Fruit fly (Drosophila melanogaster) whole organism, wandering third instar larva: Measurements from ENCODE around the gene CG6356.

Experiments
- Abd-B ChIP-seq: fragments of >200 bp; optimal IDR thresholded peaks from 2 replicates; lab custom pipeline; 2017; ENCODE audit warnings: missing biosample characterization, missing genetic modification characterization
- CG32264 ChIP-seq: fragments of 200-800 bp; sonication (Bioruptor generic); optimal IDR thresholded peaks from 2 replicates; lab custom pipeline; 2016; ENCODE audit warnings: missing biosample characterization, missing genetic modification characterization
- CG9705 ChIP-seq: fragments of 200-800 bp; sonication (Bioruptor generic); optimal IDR thresholded peaks from 2 replicates; lab custom pipeline; 2018; ENCODE audit warnings: missing biosample characterization, mild to moderate bottlenecking, missing genetic modification characterization
- CrebA ChIP-seq: fragments of 200-800 bp; sonication (Bioruptor generic); optimal IDR thresholded peaks from 2 replicates; lab custom pipeline; 2016; ENCODE audit warnings: missing biosample characterization, mild to moderate bottlenecking, missing genetic modification characterization, borderline replicate concordance
- Dfd ChIP-seq: fragments of >200 bp; optimal IDR thresholded peaks from 2 replicates; lab custom pipeline; 2017; ENCODE audit warnings: missing biosample characterization, missing genetic modification characterization
- Dif ChIP-seq: fragments of 200-275, 200-300 bp; sonication (Bioruptor generic); optimal IDR thresholded peaks from 2 replicates; lab custom pipeline; 2018; ENCODE audit warnings: missing biosample characterization, missing genetic modification characterization; ENCODE audit not compliant: partially characterized antibody
- HLH106 ChIP-seq: fragments of 200-800 bp; optimal IDR thresholded peaks from 3 replicates; lab custom pipeline; 2019; ENCODE audit warnings: missing biosample characterization, mild to moderate bottlenecking, missing genetic modification characterization, moderate library complexity
- Hnf4 ChIP-seq: fragments of 200-800 bp; sonication (Bioruptor generic); optimal IDR thresholded peaks from 2 replicates; lab custom pipeline; 2016; ENCODE audit warnings: missing biosample characterization, mild to moderate bottlenecking, missing genetic modification characterization
- Hr78 ChIP-seq: fragments of >200 bp; optimal IDR thresholded peaks from 2 replicates; lab custom pipeline; 2017; ENCODE audit warnings: missing biosample characterization, missing genetic modification characterization
- Hr83 ChIP-seq: fragments of 200-300 bp; sonication (Bioruptor generic); optimal IDR thresholded peaks from 2 replicates; lab custom pipeline; 2016; ENCODE audit warnings: missing biosample characterization, mild to moderate bottlenecking, missing genetic modification characterization, moderate library complexity; ENCODE audit not compliant: poor library complexity, severe bottlenecking
- Jra ChIP-seq: sonication (Bioruptor generic); optimal IDR thresholded peaks from 2 replicates; lab custom pipeline; 2016; ENCODE audit warnings: missing biosample characterization, missing genetic modification characterization
- Mio ChIP-seq: sonication (Bioruptor generic); optimal IDR thresholded peaks from 2 replicates; lab custom pipeline; 2016; ENCODE audit warnings: missing biosample characterization, missing genetic modification characterization
- Myc ChIP-seq: fragments of >200 bp; optimal IDR thresholded peaks from 2 replicates; lab custom pipeline; 2017
- N ChIP-seq: fragments of >200 bp; optimal IDR thresholded peaks from 2 replicates; lab custom pipeline; 2018; ENCODE audit warnings: missing biosample characterization, missing external identifiers, missing genetic modification characterization
- OdsH ChIP-seq: fragments of 200-800 bp; sonication (Bioruptor generic); optimal IDR thresholded peaks from 2 replicates; lab custom pipeline; 2016; ENCODE audit warnings: missing biosample characterization, mild to moderate bottlenecking, missing genetic modification characterization
- Sp1 ChIP-seq: fragments of 200-800 bp; sonication (Bioruptor generic); optimal IDR thresholded peaks from 3 replicates; lab custom pipeline; 2019; ENCODE audit warnings: missing biosample characterization, mild to moderate bottlenecking, missing genetic modification characterization, moderate library complexity
- Vsx2 ChIP-seq: fragments of 200-300, 225-300 bp; sonication (Bioruptor generic); optimal IDR thresholded peaks from 2 replicates; lab custom pipeline; 2018; ENCODE audit warnings: missing biosample characterization, missing genetic modification characterization; ENCODE audit not compliant: partially characterized antibody
- br ChIP-seq: fragments of 200-800 bp; sonication (Bioruptor generic); optimal IDR thresholded peaks from 2 replicates; lab custom pipeline; 2016; ENCODE audit warnings: missing biosample characterization, missing genetic modification characterization
- brk ChIP-seq: fragments of 200-800 bp; sonication (Bioruptor generic); optimal IDR thresholded peaks from 2 replicates; lab custom pipeline; 2016; ENCODE audit warnings: missing biosample characterization, mild to moderate bottlenecking, missing genetic modification characterization
- dl ChIP-seq, 2 experiments: fragments of 175-275, 200-275 bp in 1 of 2; fragments of 200-275 bp in 1 of 2; sonication (Bioruptor generic); optimal IDR thresholded peaks; lab custom pipeline; 2018; ENCODE audit warnings: mild to moderate bottlenecking in 2 of 2, missing biosample characterization in 2 of 2, missing genetic modification characterization in 2 of 2, moderate library complexity in 2 of 2; ENCODE audit not compliant: partially characterized antibody in 2 of 2, insufficient read depth in 1 of 2
- dsf ChIP-seq: sonication (Bioruptor generic); optimal IDR thresholded peaks from 2 replicates; lab custom pipeline; 2016; ENCODE audit warnings: missing biosample characterization, missing genetic modification characterization, borderline replicate concordance
- ey ChIP-seq: fragments of 200-800 bp; sonication (Bioruptor generic); optimal IDR thresholded peaks from 2 replicates; lab custom pipeline; 2016; ENCODE audit warnings: missing biosample characterization, missing genetic modification characterization
- foxo ChIP-seq, 2 experiments: fragments of 200-800 bp; sonication (Bioruptor generic); optimal IDR thresholded peaks; 2 replicates in 1 of 2; 3 replicates in 1 of 2; lab custom pipeline; 2016 to 2017; ENCODE audit warnings: missing biosample characterization in 2 of 2, missing genetic modification characterization in 2 of 2
- fru ChIP-seq: fragments of 200-800 bp; sonication (Bioruptor generic); optimal IDR thresholded peaks from 3 replicates; lab custom pipeline; 2016; ENCODE audit warnings: missing biosample characterization, mild to moderate bottlenecking, missing genetic modification characterization
- h ChIP-seq: fragments of 200-800 bp; sonication (Bioruptor generic); optimal IDR thresholded peaks from 3 replicates; lab custom pipeline; 2016; ENCODE audit warnings: missing biosample characterization, mild to moderate bottlenecking, missing genetic modification characterization
- jim ChIP-seq: fragments of 175-275, 200-325 bp; sonication (Bioruptor generic); optimal IDR thresholded peaks from 2 replicates; lab custom pipeline; 2016; ENCODE audit warnings: missing biosample characterization, mild to moderate bottlenecking, missing genetic modification characterization
- lola ChIP-seq: fragments of >200 bp; optimal IDR thresholded peaks from 2 replicates; lab custom pipeline; 2017; ENCODE audit warnings: missing biosample characterization, missing genetic modification characterization
- pan ChIP-seq: fragments of >200 bp; optimal IDR thresholded peaks from 2 replicates; lab custom pipeline; 2017
- psq ChIP-seq: fragments of 200-800 bp; sonication (Bioruptor generic); optimal IDR thresholded peaks from 3 replicates; lab custom pipeline; 2017; ENCODE audit warnings: missing biosample characterization, mild to moderate bottlenecking, missing genetic modification characterization, moderate library complexity
- rgr ChIP-seq: fragments of 200-800 bp; sonication (Bioruptor generic); optimal IDR thresholded peaks from 3 replicates; lab custom pipeline; 2016; ENCODE audit warnings: missing biosample characterization, mild to moderate bottlenecking, missing genetic modification characterization
- sage ChIP-seq: fragments of 200-800 bp; sonication (Bioruptor generic); optimal IDR thresholded peaks from 2 replicates; lab custom pipeline; 2016; ENCODE audit warnings: missing biosample characterization, mild to moderate bottlenecking, missing genetic modification characterization
- sv ChIP-seq: fragments of 200-800 bp; sonication (Bioruptor generic); optimal IDR thresholded peaks from 3 replicates; lab custom pipeline; 2016; ENCODE audit warnings: missing biosample characterization, missing genetic modification characterization
- tai ChIP-seq: sonication (Bioruptor generic); optimal IDR thresholded peaks from 2 replicates; lab custom pipeline; 2016; ENCODE audit warnings: missing biosample characterization, missing genetic modification characterization
- usp ChIP-seq: fragments of >200 bp; optimal IDR thresholded peaks from 2 replicates; lab custom pipeline; 2017; ENCODE audit warnings: missing biosample characterization, missing genetic modification characterization
- woc ChIP-seq: sonication (Bioruptor generic); optimal IDR thresholded peaks from 2 replicates; lab custom pipeline; 2016; ENCODE audit warnings: missing biosample characterization, mild to moderate bottlenecking, missing genetic modification characterization

Gene CG6356

DNA sequence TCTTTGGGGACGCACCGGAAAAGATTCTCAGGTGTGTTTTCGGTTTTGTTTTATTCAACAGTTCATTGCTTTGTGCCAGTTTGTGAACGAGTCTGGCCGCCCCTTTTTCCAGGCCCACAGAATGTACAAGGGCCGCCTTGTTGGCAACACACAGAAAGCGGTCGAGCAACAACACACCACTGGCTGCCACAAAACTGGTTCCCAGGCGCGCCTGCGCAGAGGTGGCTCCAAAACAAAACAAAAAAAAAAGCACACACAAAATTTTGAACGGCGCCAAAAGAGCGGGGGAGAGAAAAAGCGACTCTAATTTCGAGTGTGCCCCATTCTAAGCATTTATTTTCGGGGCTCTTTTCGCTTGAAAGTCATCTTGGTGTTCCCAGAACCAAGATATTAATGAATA, 15.4 kb downstream of the CG6356 start:
- TF ChIP-seq Hnf4 (GFP tag; lab: Kevin White, UChicago) (no peak), foxo (GFP tag; optimal IDR thresholded peaks at IDR 0.05; lab: Kevin White, UChicago) (no peak), Dif (peak; percentile 7), Hr83 (GFP tag; lab: Kevin White, UChicago) (peak; percentile 29), Vsx2 (peak; percentile 19)

DNA sequence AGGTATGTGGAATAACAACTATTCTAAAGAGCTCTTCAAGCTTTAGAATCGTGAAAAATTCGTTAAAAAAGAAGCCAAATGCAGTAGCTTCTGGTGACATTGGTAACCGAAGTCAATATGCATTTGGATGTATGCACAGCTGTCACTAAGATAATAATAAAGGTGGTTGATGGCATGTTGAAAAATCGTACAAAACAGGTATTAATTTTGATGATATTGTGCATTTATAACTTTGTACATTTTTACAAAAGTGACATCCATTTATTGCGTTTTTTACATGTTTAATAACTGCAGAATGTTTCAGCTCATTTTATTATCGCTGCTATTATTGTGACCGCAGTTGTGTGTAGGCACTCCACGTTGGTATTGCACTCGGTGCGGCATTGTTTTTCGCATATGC, 17.8 kb downstream of the CG6356 start:
- TF ChIP-seq Mio (GFP tag; lab: Kevin White, UChicago) (no peak), OdsH (GFP tag; lab: Kevin White, UChicago) (peak; percentile 1), Hr83 (GFP tag; lab: Kevin White, UChicago) (peak; percentile 88), CG9705 (no peak), Vsx2 (no peak), foxo (GFP tag; optimal IDR thresholded peaks at IDR 0.05; lab: Kevin White, UChicago) (peak in 1 of 2 experiments; percentile 32), Hr78 (GFP tag; lab: Kevin White, UChicago) (no peak), woc (GFP tag; lab: Kevin White, UChicago) (no peak), sage (no peak), Abd-B (GFP tag; lab: Kevin White, UChicago) (no peak), Jra (GFP tag; lab: Kevin White, UChicago) (no peak), usp (no peak)

- TF ChIP-seq CG32264 (GFP tag; lab: Kevin White, UChicago) (no peak), tai (no peak), Dif (no peak), jim (GFP tag; lab: Kevin White, UChicago) (no peak), h (GFP tag; lab: Kevin White, UChicago) (no peak), sage (no peak), lola (GFP tag; lab: Kevin White, UChicago) (no peak), Abd-B (GFP tag; lab: Kevin White, UChicago) (no peak), Hr78 (GFP tag; lab: Kevin White, UChicago) (no peak), CG9705 (no peak), Vsx2 (no peak)
These were observed 19.3 kb downstream of the CG6356 start for dm6 chr3R:24303060-24303459.

DNA sequence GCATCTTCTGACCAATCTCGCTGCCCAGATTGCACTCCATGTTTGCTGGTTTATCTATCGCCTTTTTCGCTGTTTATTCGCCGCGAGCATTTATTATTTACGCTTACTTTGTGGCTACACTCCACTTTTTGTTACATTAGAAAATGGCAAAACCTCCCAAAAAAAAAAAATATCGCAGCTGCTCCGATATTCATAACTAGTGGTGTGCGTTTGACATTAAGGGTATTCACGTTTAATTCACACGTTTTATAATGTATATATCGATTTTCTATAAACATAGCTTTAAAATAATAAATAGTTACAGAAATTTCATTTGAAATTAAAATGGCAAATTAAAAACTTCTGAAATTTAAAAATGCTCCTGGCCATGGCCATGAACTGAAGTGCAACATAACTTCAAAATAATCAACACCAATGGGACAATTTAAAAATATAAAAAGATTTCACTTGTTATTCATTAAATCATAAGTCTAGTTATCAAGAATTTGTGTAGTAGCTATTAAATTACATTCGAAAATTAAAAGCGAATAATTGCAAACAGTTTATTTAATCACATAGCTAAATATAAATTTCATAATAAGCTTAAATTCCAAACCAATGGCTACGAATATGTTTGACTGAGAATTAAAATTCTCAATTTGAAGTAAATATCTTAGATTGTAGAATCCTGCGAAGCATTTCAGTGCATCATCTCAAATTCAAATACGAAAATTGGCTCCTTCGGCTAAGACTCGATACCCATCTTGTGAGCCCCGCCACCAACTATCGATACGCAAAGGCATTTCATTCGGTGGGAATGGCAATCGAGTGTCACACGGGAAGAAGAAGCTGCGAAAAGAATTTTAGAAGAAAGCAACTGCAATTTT, 34.7 kb downstream of the CG6356 start, which contains the start of the genes Nab2 and BRWD3:
TSS of gene Nab2 (minus strand) at position 203 of the 866 bp plus-strand sequence.
TSS of gene BRWD3 (plus strand) at position 784 of the 866 bp plus-strand sequence.
- TF ChIP-seq Vsx2 (no peak), CrebA (GFP tag; lab: Kevin White, UChicago) (no peak), ey (GFP tag; lab: Kevin White, UChicago) (peak; percentile 31), dsf (GFP tag; lab: Kevin White, UChicago) (no peak), Dif (no peak), usp (no peak), woc (GFP tag; lab: Kevin White, UChicago) (no peak), dl (GFP tag; optimal IDR thresholded peaks at IDR 0.05; lab: Kevin White, UChicago; ENCODE audit: insufficient read depth in 1 of 2, partially characterized antibody in 2 of 2) (no peak), Hr78 (GFP tag; lab: Kevin White, UChicago) (no peak), brk (GFP tag; lab: Kevin White, UChicago) (no peak), rgr (GFP tag; lab: Kevin White, UChicago) (no peak), Myc (lab: Kevin White, UChicago) (peak; percentile 26), sage (no peak), fru (GFP tag; lab: Kevin White, UChicago) (no peak), tai (no peak), br (GFP tag; lab: Kevin White, UChicago) (no peak), CG9705 (peak; percentile 15), HLH106 (tag; lab: Kevin White, UChicago) (peak; percentile 7), psq (GFP tag; lab: Kevin White, UChicago) (peak; percentile 48), foxo (GFP tag; optimal IDR thresholded peaks at IDR 0.05; lab: Kevin White, UChicago) (peak in 1 of 2 experiments; percentile 32), Abd-B (GFP tag; lab: Kevin White, UChicago) (no peak), sv (peak; percentile 28), pan (lab: Kevin White, UChicago) (no peak), Hr83 (GFP tag; lab: Kevin White, UChicago) (peak; percentile 66), jim (GFP tag; lab: Kevin White, UChicago) (no peak), Hnf4 (GFP tag; lab: Kevin White, UChicago) (no peak), lola (GFP tag; lab: Kevin White, UChicago) (no peak), Dfd (GFP tag; lab: Kevin White, UChicago) (no peak), N (GFP tag; lab: Kevin White, UChicago) (no peak), Sp1 (GFP tag; lab: Kevin White, UChicago) (no peak)
